Worm (Caenorhabditis elegans) whole organism, mixed stage, embryonic: ENCODE measurements around the gene K06H6.4.

Experiments
- M03D4.4 ChIP-seq: sonication (generic microtip); optimal IDR thresholded peaks from 2 replicates; lab custom pipeline; 2017; ENCODE audit warnings: mild to moderate bottlenecking, missing genetic modification characterization, missing compliant biosample characterization
- bed-3 ChIP-seq: fragments of 200-800 bp; sonication (Bioruptor generic); optimal IDR thresholded peaks from 3 replicates; lab custom pipeline; 2018; ENCODE audit warnings: mild to moderate bottlenecking, missing genetic modification characterization, moderate library complexity, missing compliant biosample characterization
- ceh-39 ChIP-seq: fragments of 150-350 bp; optimal IDR thresholded peaks from 2 replicates; lab custom pipeline; 2014; ENCODE audit warnings: missing biosample characterization, missing genetic modification characterization
- ceh-83 ChIP-seq: fragments of 200-800 bp; sonication (Bioruptor generic); optimal IDR thresholded peaks from 2 replicates; lab custom pipeline; 2018; ENCODE audit warnings: mild to moderate bottlenecking, missing genetic modification characterization, missing compliant biosample characterization
- ces-1 ChIP-seq: fragments of 150-350 bp; optimal IDR thresholded peaks from 2 replicates; lab custom pipeline; 2014; ENCODE audit warnings: missing biosample characterization, missing genetic modification reagents, missing genetic modification characterization
- drap-1 ChIP-seq: fragments of 200-800 bp; sonication (Bioruptor generic); optimal IDR thresholded peaks from 3 replicates; lab custom pipeline; 2018; ENCODE audit warnings: mild to moderate bottlenecking, missing genetic modification characterization, missing compliant biosample characterization
- elt-1 ChIP-seq: sonication (generic microtip); optimal IDR thresholded peaks from 2 replicates; lab custom pipeline; 2017; ENCODE audit warnings: missing genetic modification characterization, mild to moderate bottlenecking, missing compliant biosample characterization, antibody characterized with exemption, moderate library complexity, borderline replicate concordance; ENCODE audit not compliant: insufficient read depth
- elt-3 ChIP-seq: fragments of 150-350 bp; optimal IDR thresholded peaks from 2 replicates; lab custom pipeline; 2014; ENCODE audit warnings: missing biosample characterization, missing genetic modification characterization
- flh-1 ChIP-seq: fragments of 200-800 bp; sonication (Bioruptor generic); optimal IDR thresholded peaks from 2 replicates; lab custom pipeline; 2018; ENCODE audit warnings: mild to moderate bottlenecking, missing genetic modification characterization, moderate library complexity, missing compliant biosample characterization
- ham-2 ChIP-seq: fragments of 200-800 bp; sonication (Bioruptor generic); optimal IDR thresholded peaks from 2 replicates; lab custom pipeline; 2018; ENCODE audit warnings: mild to moderate bottlenecking, missing genetic modification characterization, missing compliant biosample characterization
- lin-13 ChIP-seq: fragments of 150-350 bp; optimal IDR thresholded peaks from 2 replicates; lab custom pipeline; 2014; ENCODE audit warnings: missing biosample characterization, missing genetic modification characterization
- lin-32 ChIP-seq: fragments of 200-800 bp; sonication (Bioruptor generic); optimal IDR thresholded peaks from 2 replicates; lab custom pipeline; 2018; ENCODE audit warnings: mild to moderate bottlenecking, missing genetic modification characterization, missing compliant biosample characterization
- lsy-2 ChIP-seq: fragments of 150-350 bp; optimal IDR thresholded peaks from 2 replicates; lab custom pipeline; 2014; ENCODE audit warnings: missing biosample characterization, missing genetic modification characterization
- mep-1 ChIP-seq: fragments of 150-350 bp; optimal IDR thresholded peaks from 2 replicates; lab custom pipeline; 2017; ENCODE audit warnings: missing biosample characterization, missing genetic modification reagents, missing genetic modification characterization, inconsistent platforms
- mls-2 ChIP-seq: sonication (generic microtip); optimal IDR thresholded peaks from 2 replicates; lab custom pipeline; 2016; ENCODE audit warnings: mild to moderate bottlenecking, missing genetic modification characterization, moderate library complexity, missing compliant biosample characterization
- nhr-2 ChIP-seq: fragments of 150-350 bp; optimal IDR thresholded peaks from 2 replicates; lab custom pipeline; 2014; ENCODE audit warnings: missing biosample characterization, missing genetic modification characterization
- nhr-237 ChIP-seq: fragments of 150-350 bp; optimal IDR thresholded peaks from 2 replicates; lab custom pipeline; 2014; ENCODE audit warnings: missing biosample characterization, missing genetic modification characterization
- nhr-28 ChIP-seq: fragments of 150-350 bp; optimal IDR thresholded peaks from 2 replicates; lab custom pipeline; 2014; ENCODE audit warnings: missing biosample characterization, missing genetic modification characterization
- nhr-76 ChIP-seq: sonication (generic microtip); optimal IDR thresholded peaks from 2 replicates; lab custom pipeline; 2017; ENCODE audit warnings: missing biosample characterization, missing genetic modification characterization
- pha-4 ChIP-seq: fragments of 150-350 bp; optimal IDR thresholded peaks from 2 replicates; lab custom pipeline; 2018; ENCODE audit warnings: missing biosample characterization, missing genetic modification reagents, missing genetic modification characterization
- sem-2 ChIP-seq: fragments of 200-800 bp; sonication (Bioruptor generic); optimal IDR thresholded peaks from 2 replicates; lab custom pipeline; 2018; ENCODE audit warnings: mild to moderate bottlenecking, missing genetic modification characterization, missing compliant biosample characterization
- sptf-1 ChIP-seq: sonication (generic microtip); optimal IDR thresholded peaks from 2 replicates; lab custom pipeline; 2017; ENCODE audit warnings: mild to moderate bottlenecking, missing genetic modification characterization, moderate library complexity, missing compliant biosample characterization
- unc-120 ChIP-seq: sonication (generic microtip); optimal IDR thresholded peaks from 2 replicates; lab custom pipeline; 2017; ENCODE audit warnings: missing genetic modification characterization, missing compliant biosample characterization; ENCODE audit not compliant: poor library complexity, severe bottlenecking
- unc-62 ChIP-seq: fragments of 150-350 bp; optimal IDR thresholded peaks from 2 replicates; lab custom pipeline; 2014; ENCODE audit warnings: missing biosample characterization, missing genetic modification reagents, missing genetic modification characterization
- zip-8 ChIP-seq: fragments of 150-350 bp; optimal IDR thresholded peaks from 2 replicates; lab custom pipeline; 2014; ENCODE audit warnings: missing biosample characterization, missing genetic modification characterization

The K06H6.4 gene

ce11 chrV:578977-579376 lies at the start of gene K06H6.4:
TSS of gene K06H6.4 (plus strand) at chrV:579277.
- TF ChIP-seq sem-2 (GFP tag; lab: Kevin White, UChicago): no peak

- TF ChIP-seq unc-120 (tag; lab: Kevin White, UChicago) (peak; percentile 27), ces-1 (GFP tag; lab: Kevin White, UChicago) (peak; percentile 61), mls-2 (tag; lab: Kevin White, UChicago) (peak; percentile 2), elt-1 (tag; lab: Kevin White, UChicago) (peak; percentile 54), unc-62 (GFP tag; lab: Kevin White, UChicago) (no peak), ham-2 (peak; percentile 59), ceh-83 (no peak), lin-32 (GFP tag; lab: Kevin White, UChicago) (no peak), pha-4 (tag; lab: Kevin White, UChicago) (peak; percentile 17), elt-3 (peak; percentile 83)
- TF ChIP-seq, all 35 proteins: peak for 7
These were observed 47.0 kb upstream of the K06H6.4 start, which contains the start of gene nhr-58 for ce11 chrV:532046-532445. TSS of gene nhr-58 (plus strand) at chrV:532259.

- TF ChIP-seq drap-1: no peak
- TF ChIP-seq elt-1 (tag; lab: Kevin White, UChicago): peak; percentile 3
- TF ChIP-seq lin-13 (tag; lab: Kevin White, UChicago): no peak
These were observed 44.9 kb upstream of the K06H6.4 start, which contains the start of gene nhr-132 for ce11 chrV:534176-534575. TSS of gene nhr-132 (plus strand) at chrV:534446.

DNA sequence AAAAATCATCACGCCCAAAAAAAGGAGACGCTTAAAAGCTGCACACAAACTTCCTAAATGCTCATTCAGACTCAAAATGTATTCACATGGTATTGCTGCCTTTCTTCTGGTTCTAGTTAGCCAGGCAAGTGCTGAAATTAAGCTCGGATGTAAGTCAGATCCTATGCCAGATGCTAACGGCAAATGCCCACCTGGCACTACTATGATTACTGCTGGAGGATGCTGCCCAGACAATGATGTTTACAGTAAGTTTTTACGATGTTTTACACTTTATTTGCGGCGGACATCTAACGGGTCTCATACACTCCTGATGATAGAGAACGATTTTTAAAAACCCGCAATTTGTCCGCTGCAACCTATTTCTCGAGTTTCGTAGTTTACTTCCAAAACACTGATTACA lies 42.5 kb upstream of the K06H6.4 start, which contains the start of gene C14C6.5:
Gene C14C6.5, plus strand, starts transcription at position 58 of the 400 bp plus-strand sequence.
- TF ChIP-seq nhr-237 (tag; lab: Kevin White, UChicago): no peak

DNA sequence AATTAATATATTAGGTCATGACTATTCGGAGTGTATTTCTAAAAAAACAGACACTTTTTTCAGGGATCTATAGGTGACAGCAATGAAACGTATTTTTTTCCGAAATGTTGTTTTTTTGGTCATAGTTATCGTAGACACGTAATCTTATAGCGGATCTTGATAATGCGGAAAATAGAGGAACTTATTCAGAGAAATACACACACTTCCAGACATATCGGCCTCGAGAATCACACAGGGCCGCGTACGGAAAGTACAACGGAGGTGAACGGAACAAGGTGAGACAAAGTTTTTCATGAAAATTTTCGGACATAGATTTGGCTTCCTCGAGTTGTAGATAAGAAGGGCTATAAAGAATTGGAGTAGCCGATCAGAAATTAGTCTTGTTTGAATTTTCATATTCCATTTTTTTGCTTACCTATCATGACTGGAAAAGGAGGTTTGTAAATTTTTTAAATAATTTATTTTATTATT lies 40.0 kb upstream of the K06H6.4 start, which contains the start of gene nhr-155:
Gene nhr-155, plus strand, starts transcription at position 421 of the 471 bp plus-strand sequence.
- TF ChIP-seq elt-1 (tag; lab: Kevin White, UChicago) (peak; percentile 77), nhr-76 (tag; lab: Kevin White, UChicago) (no peak)

DNA sequence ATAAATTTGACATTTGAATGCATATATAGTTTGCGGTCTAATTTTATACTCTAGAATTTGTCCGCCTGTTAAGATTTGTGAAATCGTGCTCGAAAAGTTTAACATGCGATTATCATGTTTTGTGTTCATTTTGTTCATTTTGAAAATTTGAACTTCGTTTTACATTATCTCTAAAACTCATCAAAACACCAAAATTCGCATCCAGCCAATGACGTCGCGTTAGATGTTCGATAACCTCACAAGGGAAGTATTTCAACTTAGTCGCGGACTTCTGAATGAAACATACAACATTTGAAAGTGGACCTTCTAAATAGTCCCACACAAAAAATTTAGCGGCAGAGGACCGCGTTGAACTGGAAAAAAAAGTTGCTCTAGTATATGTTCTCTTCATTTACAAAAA lies 37.6 kb upstream of the K06H6.4 start:
- TF ChIP-seq nhr-28 (tag; lab: Kevin White, UChicago): no peak
- no peak for TF ChIP-seq elt-3
- no peak for TF ChIP-seq sem-2 (GFP tag; lab: Kevin White, UChicago)
- TF ChIP-seq mep-1 (tag; lab: Kevin White, UChicago): no peak
- no peak for TF ChIP-seq ces-1 (GFP tag; lab: Kevin White, UChicago)

ce11 chrV:543169-543568 lies 35.9 kb upstream of the K06H6.4 start, which contains the start of gene C14C6.3:
TSS of gene C14C6.3 (plus strand) at chrV:543469.
- no peak for TF ChIP-seq bed-3 (GFP tag; lab: Kevin White, UChicago)
- no peak for TF ChIP-seq sptf-1 (tag; lab: Kevin White, UChicago)

DNA sequence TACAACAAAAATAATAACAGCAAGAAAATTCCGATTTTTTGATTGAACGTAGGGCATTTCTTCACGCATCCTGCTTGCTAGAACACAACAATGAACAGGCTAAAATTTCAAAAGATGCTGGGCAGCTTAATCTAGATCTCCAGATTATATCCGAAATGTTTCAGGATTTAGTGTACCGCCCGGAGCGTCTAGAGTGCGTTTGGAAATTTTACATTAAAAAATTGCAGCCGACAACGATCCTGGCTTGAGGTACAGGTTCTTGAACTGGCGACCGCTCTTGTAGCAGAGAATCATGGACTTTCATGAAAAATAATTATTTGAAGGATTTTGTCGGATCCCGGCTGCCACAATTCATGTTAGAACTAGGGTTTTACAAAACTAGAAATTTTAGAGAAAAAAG lies 31.1 kb upstream of the K06H6.4 start, which contains the start of gene C14C6.6:
Gene C14C6.6, minus strand, starts transcription at position 101 of the 400 bp plus-strand sequence.
- TF ChIP-seq mls-2 (tag; lab: Kevin White, UChicago) (no peak), ceh-39 (tag; lab: Kevin White, UChicago) (no peak), ceh-83 (no peak), ham-2 (no peak)

DNA sequence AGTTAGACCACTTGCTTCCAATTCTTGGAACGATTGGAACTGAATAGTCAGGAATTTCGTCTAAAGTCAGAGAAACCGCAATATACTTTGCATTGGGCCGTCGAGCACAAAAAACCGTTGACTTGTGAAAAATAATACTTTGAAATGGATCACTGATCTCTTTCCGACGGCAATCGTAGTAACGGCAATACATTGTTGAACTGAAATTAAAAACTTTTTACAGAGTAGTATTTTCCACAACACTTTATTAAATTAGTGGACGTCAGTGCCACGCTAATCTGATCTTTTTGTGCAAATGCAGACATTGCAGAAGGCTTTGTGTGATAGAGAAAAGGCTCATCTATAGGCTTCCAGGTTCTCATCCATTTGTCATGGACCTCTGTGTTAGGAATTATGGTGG lies 26.7 kb upstream of the K06H6.4 start:
- TF ChIP-seq sptf-1 (tag; lab: Kevin White, UChicago): no peak
- TF ChIP-seq flh-1 (GFP tag; lab: Kevin White, UChicago): no peak
- no peak for TF ChIP-seq nhr-2 (tag; lab: Kevin White, UChicago)
- TF ChIP-seq lsy-2: no peak
- TF ChIP-seq ceh-39 (tag; lab: Kevin White, UChicago): no peak
- no peak for TF ChIP-seq nhr-237 (tag; lab: Kevin White, UChicago)
- TF ChIP-seq zip-8 (tag; lab: Kevin White, UChicago): no peak
- TF ChIP-seq M03D4.4 (tag; lab: Kevin White, UChicago): no peak
